Fruit fly (Drosophila melanogaster) whole organism, embryonic: Measurements from ENCODE around the gene CG13801.

ENCODE experiments used
- CG10654 ChIP-seq: fragments of 200-800 bp; sonication (Bioruptor generic); optimal IDR thresholded peaks from 2 replicates; lab custom pipeline; 2016; ENCODE audit warnings: missing biosample characterization, missing genetic modification characterization
- CG12744 ChIP-seq: fragments of 200-800 bp; sonication (Bioruptor generic); optimal IDR thresholded peaks from 2 replicates; lab custom pipeline; 2016; ENCODE audit warnings: missing biosample characterization, missing genetic modification characterization
- CG13296 ChIP-seq: fragments of 200-800 bp; sonication (Bioruptor generic); optimal IDR thresholded peaks from 3 replicates; lab custom pipeline; 2018; ENCODE audit warnings: missing biosample characterization, mild to moderate bottlenecking, missing genetic modification characterization
- CG16779 ChIP-seq: fragments of 200-800 bp; sonication (Bioruptor generic); IDR thresholded peaks from 2 replicates; pipeline ENCODE4 v1.3.6; 2022; ENCODE audit warnings: missing biosample characterization, missing genetic modification characterization
- CG17612 ChIP-seq: fragments of 200-800 bp; sonication (Bioruptor generic); IDR thresholded peaks from 2 replicates; pipeline ENCODE4 v1.3.6; 2022; ENCODE audit warnings: missing biosample characterization, missing genetic modification characterization
- CG2202 ChIP-seq: fragments of 200-800 bp; sonication (Bioruptor generic); optimal IDR thresholded peaks from 2 replicates; lab custom pipeline; 2018; ENCODE audit warnings: missing biosample characterization, mild to moderate bottlenecking, missing genetic modification characterization
- CG30403 ChIP-seq: fragments of 200-800 bp; sonication (Bioruptor generic); optimal IDR thresholded peaks from 3 replicates; lab custom pipeline; 2016; ENCODE audit warnings: missing biosample characterization, missing genetic modification characterization
- CG32767 ChIP-seq: fragments of 200-800 bp; sonication (Bioruptor generic); IDR thresholded peaks from 2 replicates; pipeline ENCODE4 v1.3.6; 2022; ENCODE audit warnings: missing biosample characterization, missing genetic modification characterization
- CG3847 ChIP-seq: fragments of 200-800 bp; sonication (Bioruptor generic); IDR thresholded peaks from 2 replicates; pipeline ENCODE4 v1.3.6; 2022; ENCODE audit warnings: missing biosample characterization, missing genetic modification characterization
- CG5953 ChIP-seq: fragments of 200-800 bp; sonication (Bioruptor generic); IDR thresholded peaks from 2 replicates; pipeline ENCODE4 v1.3.6; 2022; ENCODE audit warnings: missing biosample characterization, missing genetic modification characterization
- CG6654 ChIP-seq: fragments of 200-800 bp; sonication (Bioruptor generic); optimal IDR thresholded peaks from 2 replicates; lab custom pipeline; 2017; ENCODE audit warnings: missing biosample characterization, mild to moderate bottlenecking, missing genetic modification characterization
- CG6813 ChIP-seq: fragments of 200-800 bp; sonication (Bioruptor generic); optimal IDR thresholded peaks from 2 replicates; lab custom pipeline; 2017; ENCODE audit warnings: missing biosample characterization, missing genetic modification characterization, mild to moderate bottlenecking, moderate library complexity, missing genetic modification reagents
- CG7357 ChIP-seq: fragments of 200-800 bp; sonication (Bioruptor generic); IDR thresholded peaks from 3 replicates; pipeline ENCODE4 v1.3.6; 2022; ENCODE audit warnings: missing biosample characterization, missing genetic modification characterization
- CG9797 ChIP-seq: fragments of 200-800 bp; sonication (Bioruptor generic); optimal IDR thresholded peaks from 3 replicates; lab custom pipeline; 2018; ENCODE audit warnings: missing biosample characterization, mild to moderate bottlenecking, missing genetic modification characterization
- CrebB ChIP-seq: fragments of 200-800 bp; sonication (Bioruptor generic); optimal IDR thresholded peaks from 3 replicates; lab custom pipeline; 2018; ENCODE audit warnings: missing biosample characterization, mild to moderate bottlenecking, missing genetic modification characterization
- D ChIP-seq, 2 experiments: fragments of 200-800 bp in 1 of 2; fragments of >200 bp in 1 of 2; sonication (Bioruptor generic) in 1 of 2; optimal IDR thresholded peaks; 2 replicates in 1 of 2; 3 replicates in 1 of 2; lab custom pipeline; 2017; ENCODE audit warnings: mild to moderate bottlenecking in 1 of 2, missing biosample characterization in 1 of 2, missing genetic modification characterization in 1 of 2, missing genetic modification reagents in 1 of 2
- D19A ChIP-seq: fragments of 200-800 bp; optimal IDR thresholded peaks from 3 replicates; lab custom pipeline; 2019; ENCODE audit warnings: missing biosample characterization, mild to moderate bottlenecking, missing genetic modification characterization, moderate library complexity
- Dek ChIP-seq: fragments of 200-800 bp; sonication (Bioruptor generic); optimal IDR thresholded peaks from 3 replicates; lab custom pipeline; 2019; ENCODE audit warnings: missing biosample characterization, mild to moderate bottlenecking, missing genetic modification characterization, moderate library complexity
- E2f1 ChIP-seq: fragments of 200-800 bp; sonication (Bioruptor generic); IDR thresholded peaks from 2 replicates; pipeline ENCODE4 v1.3.6; 2022; ENCODE audit warnings: missing biosample characterization, missing genetic modification characterization
- Elba2 ChIP-seq: fragments of 200-800 bp; sonication (Bioruptor generic); optimal IDR thresholded peaks from 3 replicates; lab custom pipeline; 2016; ENCODE audit warnings: missing biosample characterization, missing genetic modification characterization
- Fer1 ChIP-seq: fragments of 200-800 bp; sonication (Bioruptor generic); optimal IDR thresholded peaks from 2 replicates; lab custom pipeline; 2017; ENCODE audit warnings: missing biosample characterization, mild to moderate bottlenecking, missing genetic modification characterization
- HLH54F ChIP-seq: fragments of 200-800 bp; sonication (Bioruptor generic); optimal IDR thresholded peaks from 3 replicates; lab custom pipeline; 2016; ENCODE audit warnings: missing biosample characterization, missing genetic modification characterization
- Hr3 ChIP-seq: fragments of 200-800 bp; sonication (Bioruptor generic); optimal IDR thresholded peaks from 3 replicates; lab custom pipeline; 2016; ENCODE audit warnings: missing biosample characterization, missing genetic modification characterization
- Lpt ChIP-seq: fragments of >200 bp; optimal IDR thresholded peaks from 2 replicates; lab custom pipeline; 2018; ENCODE audit warnings: missing biosample characterization, missing genetic modification characterization
- MESR4 ChIP-seq: fragments of 200-800 bp; sonication (Bioruptor generic); optimal IDR thresholded peaks from 2 replicates; lab custom pipeline; 2018; ENCODE audit warnings: missing biosample characterization, mild to moderate bottlenecking, missing genetic modification characterization, moderate library complexity
- NfI ChIP-seq: fragments of 200-800 bp; sonication (Bioruptor generic); optimal IDR thresholded peaks from 3 replicates; lab custom pipeline; 2018; ENCODE audit warnings: missing biosample characterization, mild to moderate bottlenecking, missing genetic modification characterization, moderate library complexity
- Usf ChIP-seq: fragments of 200-800 bp; sonication (Bioruptor generic); optimal IDR thresholded peaks from 2 replicates; lab custom pipeline; 2017; ENCODE audit warnings: missing genotype, missing biosample characterization, missing genetic modification characterization
- ac ChIP-seq: fragments of 200-800 bp; sonication (Bioruptor generic); optimal IDR thresholded peaks from 3 replicates; lab custom pipeline; 2017; ENCODE audit warnings: missing biosample characterization, mild to moderate bottlenecking, missing genetic modification characterization
- bcd ChIP-seq: fragments of 200-800 bp; sonication (Bioruptor generic); optimal IDR thresholded peaks from 2 replicates; lab custom pipeline; 2017; ENCODE audit warnings: missing biosample characterization, mild to moderate bottlenecking, missing genetic modification characterization
- bigmax ChIP-seq: fragments of 200-800 bp; sonication (Bioruptor generic); optimal IDR thresholded peaks from 2 replicates; lab custom pipeline; 2018; ENCODE audit warnings: missing biosample characterization, mild to moderate bottlenecking, missing genetic modification characterization
- btn ChIP-seq: fragments of 200-800 bp; sonication (Bioruptor generic); optimal IDR thresholded peaks from 2 replicates; lab custom pipeline; 2016; ENCODE audit warnings: missing biosample characterization, missing genetic modification characterization
- chn ChIP-seq: fragments of 200-800 bp; sonication (Bioruptor generic); optimal IDR thresholded peaks from 2 replicates; lab custom pipeline; 2016; ENCODE audit warnings: missing biosample characterization, missing genetic modification characterization
- ci ChIP-seq: fragments of 200-800 bp; sonication (Bioruptor generic); IDR thresholded peaks from 3 replicates; pipeline ENCODE4 v1.3.6; 2022; ENCODE audit warnings: missing biosample characterization, missing genetic modification characterization
- croc ChIP-seq: fragments of 200-800 bp; sonication (Bioruptor generic); conservative IDR thresholded peaks from 3 replicates; pipeline ENCODE4 v1.3.6; 2022; ENCODE audit warnings: missing biosample characterization, missing genetic modification characterization
- dati ChIP-seq: fragments of 200-800 bp; sonication (Bioruptor generic); IDR thresholded peaks from 2 replicates; pipeline ENCODE4 v1.3.6; 2022; ENCODE audit warnings: missing biosample characterization, missing genetic modification characterization
- eve ChIP-seq, 2 experiments: fragments of >200 bp; optimal IDR thresholded peaks; 2 replicates each; lab custom pipeline; 2017; ENCODE audit warnings: missing biosample characterization in 2 of 2, missing genetic modification characterization in 2 of 2
- exex ChIP-seq: fragments of 200-800 bp; sonication (Bioruptor generic); optimal IDR thresholded peaks from 4 replicates; lab custom pipeline; 2018; ENCODE audit warnings: missing biosample characterization, mild to moderate bottlenecking, missing genetic modification characterization, moderate library complexity
- eyg ChIP-seq: fragments of 200-800 bp; sonication (Bioruptor generic); optimal IDR thresholded peaks from 3 replicates; lab custom pipeline; 2016; ENCODE audit warnings: missing biosample characterization, missing genetic modification characterization
- fru ChIP-seq: fragments of >200 bp; optimal IDR thresholded peaks from 2 replicates; lab custom pipeline; 2017
- kay ChIP-seq: fragments of 200-800 bp; sonication (Bioruptor generic); optimal IDR thresholded peaks from 2 replicates; lab custom pipeline; 2016; ENCODE audit warnings: missing biosample characterization, missing genetic modification characterization
- lilli ChIP-seq: fragments of 200-800 bp; sonication (Bioruptor generic); optimal IDR thresholded peaks from 3 replicates; lab custom pipeline; 2016; ENCODE audit warnings: missing biosample characterization, missing genetic modification characterization
- nerfin-1 ChIP-seq: fragments of 200-800 bp; sonication (Bioruptor generic); optimal IDR thresholded peaks from 3 replicates; lab custom pipeline; 2019; ENCODE audit warnings: missing biosample characterization, mild to moderate bottlenecking, missing genetic modification characterization, moderate library complexity
- peb ChIP-seq: fragments of 200-800 bp; sonication (Bioruptor generic); IDR thresholded peaks from 2 replicates; pipeline ENCODE4 v1.3.6; 2022; ENCODE audit warnings: missing biosample characterization, missing genetic modification characterization
- pros ChIP-seq: fragments of 200-800 bp; sonication (Bioruptor generic); optimal IDR thresholded peaks from 3 replicates; lab custom pipeline; 2019; ENCODE audit warnings: missing biosample characterization, mild to moderate bottlenecking, missing genetic modification characterization, moderate library complexity
- ro ChIP-seq: fragments of 200-800 bp; sonication (Bioruptor generic); IDR thresholded peaks from 2 replicates; pipeline ENCODE4 v1.3.6; 2022; ENCODE audit warnings: missing biosample characterization, missing genetic modification characterization
- schlank ChIP-seq: fragments of 200-800 bp; sonication (Bioruptor generic); optimal IDR thresholded peaks from 2 replicates; lab custom pipeline; 2018; ENCODE audit warnings: missing biosample characterization, mild to moderate bottlenecking, missing genetic modification characterization
- slbo ChIP-seq: fragments of 200-800 bp; sonication (Bioruptor generic); IDR thresholded peaks from 2 replicates; pipeline ENCODE4 v1.3.6; 2022; ENCODE audit warnings: missing biosample characterization, missing genetic modification characterization
- stc ChIP-seq: fragments of 200-800 bp; sonication (Bioruptor generic); IDR thresholded peaks from 2 replicates; pipeline ENCODE4 v1.3.6; 2022; ENCODE audit warnings: missing biosample characterization, missing genetic modification characterization
- tio ChIP-seq: fragments of 200-800 bp; sonication (Bioruptor generic); optimal IDR thresholded peaks from 2 replicates; lab custom pipeline; 2017; ENCODE audit warnings: missing biosample characterization, missing genetic modification characterization, inconsistent platforms
- wek ChIP-seq: fragments of 200-800 bp; sonication (Bioruptor generic); optimal IDR thresholded peaks from 3 replicates; lab custom pipeline; 2018; ENCODE audit warnings: missing biosample characterization, mild to moderate bottlenecking, missing genetic modification characterization, moderate library complexity
- zen2 ChIP-seq: fragments of 200-800 bp; sonication (Bioruptor generic); IDR thresholded peaks from 3 replicates; pipeline ENCODE4 v1.3.6; 2022; ENCODE audit warnings: missing biosample characterization, missing genetic modification characterization; ENCODE audit not compliant: partially characterized antibody

The CG13801 gene

dm6 chr3L:2377114-2377783, 16.9 kb downstream of the CG13801 start, which contains the start of the genes CG15877 and Svil (continued):
- TF ChIP-seq MESR4 (GFP tag; lab: Kevin White, UChicago), result peak; percentile 39
- no peak for TF ChIP-seq CG17612 (GFP tag; lab: Robert Waterston, UW)
- no peak for TF ChIP-seq NfI (GFP tag; lab: Kevin White, UChicago)
- TF ChIP-seq Elba2 (GFP tag; lab: Kevin White, UChicago), result no peak
- no peak for TF ChIP-seq schlank (tag; lab: Kevin White, UChicago)
- TF ChIP-seq Hr3 (GFP tag; lab: Kevin White, UChicago), result no peak
- TF ChIP-seq croc (GFP tag; lab: Robert Waterston, UW), result no peak
- TF ChIP-seq eve (GFP tag; optimal IDR thresholded peaks at IDR 0.05; lab: Kevin White, UChicago), result no peak
- TF ChIP-seq CG16779, result no peak
- no peak for TF ChIP-seq Dek (tag; lab: Kevin White, UChicago)
- TF ChIP-seq peb (GFP tag; lab: Robert Waterston, UW), result no peak
- no peak for TF ChIP-seq D (optimal IDR thresholded peaks at IDR 0.05; lab: Kevin White, UChicago)
- no peak for TF ChIP-seq D (GFP tag; optimal IDR thresholded peaks at IDR 0.05; lab: Kevin White, UChicago)
- no peak for TF ChIP-seq wek (GFP tag; lab: Kevin White, UChicago)
- peak; percentile 7 for TF ChIP-seq CG9797 (GFP tag; lab: Kevin White, UChicago)
- TF ChIP-seq pros, result no peak
- TF ChIP-seq CG6813, result no peak
- peak; percentile 45 for TF ChIP-seq chn (GFP tag; lab: Kevin White, UChicago)
- TF ChIP-seq CG32767 (GFP tag; lab: Robert Waterston, UW), result no peak
- TF ChIP-seq bcd (GFP tag; lab: Kevin White, UChicago), result no peak
- TF ChIP-seq nerfin-1 (tag; lab: Kevin White, UChicago), result no peak
- TF ChIP-seq slbo (GFP tag; lab: Robert Waterston, UW), result peak; percentile 55; the same call in 1 of the 2 replicates
- no peak for TF ChIP-seq tio (GFP tag; lab: Kevin White, UChicago)
- no peak for TF ChIP-seq bigmax (GFP tag; lab: Kevin White, UChicago)
- TF ChIP-seq fru (lab: Kevin White, UChicago), result no peak
- no peak for TF ChIP-seq dati
- no peak for TF ChIP-seq Usf (GFP tag; lab: Kevin White, UChicago)
- no peak for TF ChIP-seq btn (GFP tag; lab: Kevin White, UChicago)
- no peak for TF ChIP-seq E2f1 (GFP tag; lab: Robert Waterston, UW)
- no peak for TF ChIP-seq CG10654 (GFP tag; lab: Kevin White, UChicago)
- no peak for TF ChIP-seq eyg (GFP tag; lab: Kevin White, UChicago)
- peak; percentile 76 for TF ChIP-seq kay (GFP tag; lab: Kevin White, UChicago)
- peak; percentile 4 for TF ChIP-seq Fer1
- TF ChIP-seq HLH54F (GFP tag; lab: Kevin White, UChicago), result no peak
- no peak for TF ChIP-seq CG13296 (GFP tag; lab: Kevin White, UChicago)
- no peak for TF ChIP-seq ac (GFP tag; lab: Kevin White, UChicago)
- TF ChIP-seq CrebB (tag; lab: Kevin White, UChicago), result no peak
- TF ChIP-seq ro, result no peak
- no peak for TF ChIP-seq exex (tag; lab: Kevin White, UChicago)
- TF ChIP-seq CG7357, result no peak
- TF ChIP-seq lilli (GFP tag; lab: Kevin White, UChicago), result peak; percentile 16
- TF ChIP-seq CG30403 (GFP tag; lab: Kevin White, UChicago), result no peak
- no peak for TF ChIP-seq D19A (tag; lab: Kevin White, UChicago)
- TF ChIP-seq ci (GFP tag; lab: Robert Waterston, UW), result no peak
- TF ChIP-seq stc (GFP tag; lab: Robert Waterston, UW), result no peak
- TF ChIP-seq CG2202 (tag; lab: Kevin White, UChicago), result no peak
- TF ChIP-seq CG3847 (GFP tag; lab: Robert Waterston, UW), result peak; percentile 79
- TF ChIP-seq zen2, result no peak
- no peak for TF ChIP-seq CG6654
- TF ChIP-seq CG12744, result no peak
- no peak for TF ChIP-seq Lpt (GFP tag; lab: Kevin White, UChicago)
- TF ChIP-seq CG5953 (GFP tag; lab: Robert Waterston, UW), result no peak
